Worm (Caenorhabditis elegans) whole organism, mixed stage, embryonic: ENCODE results near the gene R186.8.

Experiments used
- M03D4.4 ChIP-seq: sonication (generic microtip); optimal IDR thresholded peaks from 2 replicates; lab custom pipeline; 2017; ENCODE audit warnings: mild to moderate bottlenecking, missing genetic modification characterization, missing compliant biosample characterization
- bed-3 ChIP-seq: fragments of 200-800 bp; sonication (Bioruptor generic); optimal IDR thresholded peaks from 3 replicates; lab custom pipeline; 2018; ENCODE audit warnings: mild to moderate bottlenecking, missing genetic modification characterization, moderate library complexity, missing compliant biosample characterization
- ces-1 ChIP-seq: fragments of 150-350 bp; optimal IDR thresholded peaks from 2 replicates; lab custom pipeline; 2014; ENCODE audit warnings: missing biosample characterization, missing genetic modification reagents, missing genetic modification characterization
- elt-1 ChIP-seq: sonication (generic microtip); optimal IDR thresholded peaks from 2 replicates; lab custom pipeline; 2017; ENCODE audit warnings: missing genetic modification characterization, mild to moderate bottlenecking, missing compliant biosample characterization, antibody characterized with exemption, moderate library complexity, borderline replicate concordance; ENCODE audit not compliant: insufficient read depth
- lin-13 ChIP-seq: fragments of 150-350 bp; optimal IDR thresholded peaks from 2 replicates; lab custom pipeline; 2014; ENCODE audit warnings: missing biosample characterization, missing genetic modification characterization
- nhr-12 ChIP-seq: fragments of 150-350 bp; optimal IDR thresholded peaks from 2 replicates; lab custom pipeline; 2014; ENCODE audit warnings: missing biosample characterization, missing genetic modification characterization
- snpc-4 ChIP-seq: fragments of 150-350 bp; optimal IDR thresholded peaks from 2 replicates; lab custom pipeline; 2014; ENCODE audit warnings: missing biosample characterization, missing genetic modification characterization
- sptf-1 ChIP-seq: sonication (generic microtip); optimal IDR thresholded peaks from 2 replicates; lab custom pipeline; 2017; ENCODE audit warnings: mild to moderate bottlenecking, missing genetic modification characterization, moderate library complexity, missing compliant biosample characterization
- unc-120 ChIP-seq: sonication (generic microtip); optimal IDR thresholded peaks from 2 replicates; lab custom pipeline; 2017; ENCODE audit warnings: missing genetic modification characterization, missing compliant biosample characterization; ENCODE audit not compliant: poor library complexity, severe bottlenecking
- unc-39 ChIP-seq: fragments of 150-350 bp; optimal IDR thresholded peaks from 2 replicates; lab custom pipeline; 2014; ENCODE audit warnings: missing biosample characterization, missing genetic modification characterization
- unc-62 ChIP-seq: fragments of 150-350 bp; optimal IDR thresholded peaks from 2 replicates; lab custom pipeline; 2014; ENCODE audit warnings: missing biosample characterization, missing genetic modification reagents, missing genetic modification characterization
- ztf-11 ChIP-seq: fragments of 150-350 bp; optimal IDR thresholded peaks from 2 replicates; lab custom pipeline; 2014; ENCODE audit warnings: missing biosample characterization, missing genetic modification characterization

DNA sequence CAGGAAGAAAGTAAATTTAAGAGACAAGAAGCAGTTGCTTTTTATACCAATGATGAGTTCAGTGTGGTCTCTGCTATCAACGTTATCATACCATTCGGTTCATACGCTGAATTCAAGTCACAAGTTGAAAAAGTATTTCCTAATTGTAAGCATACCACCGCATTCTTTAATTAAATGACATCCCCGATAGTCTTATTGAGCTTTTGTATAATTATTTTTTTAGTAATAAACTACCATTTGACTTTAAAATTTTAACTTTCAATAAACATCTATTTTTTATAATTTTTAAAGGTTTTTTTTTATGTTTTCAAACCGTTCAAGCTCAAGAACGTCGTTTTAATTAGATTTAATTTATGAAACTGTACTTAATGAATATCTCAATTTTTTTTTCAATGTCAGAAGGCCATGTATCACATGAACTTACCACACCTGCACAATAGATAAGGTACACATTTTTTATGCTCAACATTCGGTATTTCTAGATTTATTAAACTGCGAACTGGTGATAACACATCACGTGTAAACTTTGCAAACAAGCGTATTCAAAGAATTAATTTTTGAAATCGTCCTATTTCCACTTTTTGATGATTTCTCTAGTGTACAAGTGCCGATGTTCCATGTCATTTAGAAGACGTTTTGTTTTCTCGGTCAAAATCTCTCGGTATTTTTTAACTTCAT lies 25.8 kb downstream of the R186.8 start, which contains the start of gene T16G1.4:
- no peak for TF ChIP-seq ces-1 (GFP tag; lab: Kevin White, UChicago)
- TF ChIP-seq ztf-11 (tag; lab: Kevin White, UChicago): no peak
- TF ChIP-seq sptf-1 (tag; lab: Kevin White, UChicago): no peak
- no peak for TF ChIP-seq bed-3 (GFP tag; lab: Kevin White, UChicago)
- no peak for TF ChIP-seq unc-62 (GFP tag; lab: Kevin White, UChicago)
- no peak for TF ChIP-seq M03D4.4 (tag; lab: Kevin White, UChicago)
- no peak for TF ChIP-seq lin-13 (tag; lab: Kevin White, UChicago)
- TF ChIP-seq unc-39 (tag; lab: Kevin White, UChicago): no peak
- no peak for TF ChIP-seq elt-1
- TF ChIP-seq unc-120: no peak
- TF ChIP-seq snpc-4 (tag; lab: Kevin White, UChicago): no peak
- no peak for TF ChIP-seq nhr-12 (tag; lab: Kevin White, UChicago)
